Fruit fly (Drosophila melanogaster) whole organism, pupa: ENCODE results near the gene CG8675.

Source experiments
- CG10348 ChIP-seq: fragments of 200-800 bp; sonication (Bioruptor generic); IDR thresholded peaks from 2 replicates; pipeline ENCODE4 v1.3.6; 2022; ENCODE audit warnings: missing biosample characterization, missing genetic modification characterization
- CG12605 ChIP-seq: fragments of 200-800 bp; sonication (Bioruptor generic); IDR thresholded peaks from 2 replicates; pipeline ENCODE4 v1.3.6; 2022; ENCODE audit warnings: missing biosample characterization, missing genetic modification characterization
- CG13204 ChIP-seq: fragments of 200-800 bp; sonication (Bioruptor generic); optimal IDR thresholded peaks from 2 replicates; lab custom pipeline; 2018; ENCODE audit warnings: missing biosample characterization, mild to moderate bottlenecking, missing genetic modification characterization, moderate library complexity
- CG14655 ChIP-seq: fragments of 200-800 bp; sonication (Bioruptor generic); optimal IDR thresholded peaks from 3 replicates; lab custom pipeline; 2017; ENCODE audit warnings: mild to moderate bottlenecking, missing biosample characterization, missing genetic modification reagents, missing genetic modification characterization
- CG15710 ChIP-seq: fragments of 200-800 bp; sonication (Bioruptor generic); optimal IDR thresholded peaks from 2 replicates; lab custom pipeline; 2018; ENCODE audit warnings: missing biosample characterization, mild to moderate bottlenecking, missing genetic modification characterization, moderate library complexity
- CG17806 ChIP-seq: fragments of 200-800 bp; sonication (Bioruptor generic); optimal IDR thresholded peaks from 2 replicates; lab custom pipeline; 2018; ENCODE audit warnings: missing biosample characterization, mild to moderate bottlenecking, missing genetic modification characterization, moderate library complexity
- CG32121 ChIP-seq: fragments of 200-800 bp; sonication (Bioruptor generic); IDR thresholded peaks from 2 replicates; pipeline ENCODE4 v1.3.6; 2022; ENCODE audit warnings: missing biosample characterization, missing genetic modification characterization
- CG34367 ChIP-seq: fragments of 200-800 bp; sonication (Bioruptor generic); optimal IDR thresholded peaks from 2 replicates; lab custom pipeline; 2018; ENCODE audit warnings: missing biosample characterization, mild to moderate bottlenecking, missing genetic modification characterization
- CG4496 ChIP-seq: fragments of 200-800 bp; sonication (Bioruptor generic); IDR thresholded peaks from 3 replicates; pipeline ENCODE4 v1.3.6; 2022; ENCODE audit warnings: missing biosample characterization, missing genetic modification characterization
- CG8159 ChIP-seq: fragments of 200-800 bp; sonication (Bioruptor generic); optimal IDR thresholded peaks from 3 replicates; lab custom pipeline; 2018; ENCODE audit warnings: missing biosample characterization, mild to moderate bottlenecking, missing genetic modification characterization, moderate library complexity
- CG8301 ChIP-seq: fragments of 200-800 bp; sonication (Bioruptor generic); optimal IDR thresholded peaks from 2 replicates; lab custom pipeline; 2018; ENCODE audit warnings: missing biosample characterization, mild to moderate bottlenecking, missing genetic modification characterization
- CG9948 ChIP-seq: fragments of 200-800 bp; sonication (Bioruptor generic); optimal IDR thresholded peaks from 2 replicates; lab custom pipeline; 2018; ENCODE audit warnings: missing biosample characterization, mild to moderate bottlenecking, missing genetic modification characterization, moderate library complexity
- D1 ChIP-seq: fragments of 200-800 bp; sonication (Bioruptor generic); optimal IDR thresholded peaks from 2 replicates; lab custom pipeline; 2018; ENCODE audit warnings: missing biosample characterization, mild to moderate bottlenecking, missing genetic modification characterization, moderate library complexity
- EcR ChIP-seq: fragments of 200-800 bp; sonication (Bioruptor generic); optimal IDR thresholded peaks from 3 replicates; lab custom pipeline; 2019; ENCODE audit warnings: missing biosample characterization, missing genetic modification characterization, mild to moderate bottlenecking, moderate library complexity, missing genetic modification reagents
- Ets98B ChIP-seq: fragments of 200-800 bp; sonication (Bioruptor generic); IDR thresholded peaks from 2 replicates; pipeline ENCODE4 v1.3.6; 2022; ENCODE audit warnings: missing biosample characterization, missing genetic modification characterization
- Pif1A ChIP-seq: fragments of 200-800 bp; sonication (Bioruptor generic); optimal IDR thresholded peaks from 3 replicates; lab custom pipeline; 2016; ENCODE audit warnings: missing biosample characterization, missing genetic modification characterization
- Pif1B ChIP-seq: fragments of 200-800 bp; sonication (Bioruptor generic); optimal IDR thresholded peaks from 3 replicates; lab custom pipeline; 2016; ENCODE audit warnings: missing biosample characterization, missing genetic modification characterization
- Snoo ChIP-seq: fragments of 200-800 bp; sonication (Bioruptor generic); optimal IDR thresholded peaks from 3 replicates; lab custom pipeline; 2017; ENCODE audit warnings: missing biosample characterization, mild to moderate bottlenecking, missing genetic modification characterization, inconsistent platforms
- fd96Ca ChIP-seq: fragments of 200-800 bp; sonication (Bioruptor generic); IDR thresholded peaks from 3 replicates; pipeline ENCODE4 v1.3.6; 2022; ENCODE audit warnings: missing biosample characterization, missing genetic modification characterization
- gl ChIP-seq: fragments of 200-800 bp; sonication (Bioruptor generic); optimal IDR thresholded peaks from 2 replicates; lab custom pipeline; 2018; ENCODE audit warnings: missing biosample characterization, mild to moderate bottlenecking, missing genetic modification characterization
- rn ChIP-seq: fragments of 200-800 bp; sonication (Bioruptor generic); IDR thresholded peaks from 2 replicates; pipeline ENCODE4 v1.3.6; 2022; ENCODE audit warnings: missing biosample characterization, missing genetic modification characterization

The CG8675 gene

DNA sequence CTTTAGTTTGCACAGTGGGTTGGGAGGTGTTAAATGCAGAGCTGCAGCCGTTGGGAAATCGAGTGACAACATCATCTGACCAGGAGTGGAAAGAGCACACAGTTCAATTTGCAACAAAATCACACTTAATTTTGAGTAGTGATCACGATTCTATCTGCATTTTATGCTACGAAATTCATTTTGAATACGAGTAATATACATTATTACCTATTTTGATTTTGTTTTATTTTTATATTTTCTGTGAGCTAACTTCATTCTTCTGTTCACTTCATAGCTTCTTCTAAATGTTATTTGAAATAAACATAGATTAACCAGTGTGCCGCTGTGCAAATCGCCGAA, 22.7 kb downstream of the CG8675 start, which contains the start of gene CG10598:
CG10598 (minus strand) TSS at position 187 of the 339 bp plus-strand sequence.
- TF ChIP-seq Pif1B (GFP tag; lab: Kevin White, UChicago): no peak

DNA sequence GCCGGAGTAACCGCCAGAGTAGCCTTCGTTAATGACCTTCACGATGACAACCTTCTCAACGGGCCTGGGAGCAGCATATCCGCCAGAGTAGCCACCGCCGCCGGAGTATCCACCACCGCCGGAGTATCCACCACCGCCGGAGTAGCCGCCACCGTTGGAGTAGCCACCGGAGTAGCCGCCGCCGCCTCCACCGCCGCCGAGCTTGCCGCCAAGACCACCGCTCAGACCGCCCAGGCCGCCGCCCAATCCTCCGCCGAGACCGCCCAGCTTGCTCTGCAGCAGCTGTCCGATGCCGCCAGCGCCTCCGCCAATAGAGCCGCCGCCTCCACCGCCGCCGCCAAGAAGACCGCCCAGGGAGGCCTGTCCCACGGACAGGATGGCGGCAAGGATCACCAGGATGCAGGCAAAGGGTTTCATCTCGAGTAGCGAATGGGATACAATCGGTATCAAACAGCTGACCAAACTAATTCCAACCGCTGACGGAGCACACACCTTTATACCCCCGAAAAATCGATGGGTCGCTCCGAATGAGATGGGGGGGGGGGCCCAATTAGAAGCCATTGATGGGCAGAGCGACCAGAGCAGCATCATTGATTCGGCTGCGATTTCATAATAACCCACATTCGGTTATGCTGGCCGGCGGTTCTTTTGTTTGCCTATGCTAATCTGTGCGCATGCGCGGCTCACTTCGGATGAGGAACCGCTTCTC, 23.2 kb downstream of the CG8675 start:
- TF ChIP-seq Snoo (tag; lab: Kevin White, UChicago): no peak
- TF ChIP-seq CG13204 (GFP tag; lab: Kevin White, UChicago): no peak
- TF ChIP-seq, all 21 proteins: peak for 0

dm6 chrX:17223715-17224114, 25.6 kb downstream of the CG8675 start, which contains the start of gene CG34327:
TSS of gene CG34327 (minus strand) at chrX:17223815.
- no peak for TF ChIP-seq CG34367
- no peak for TF ChIP-seq fd96Ca (GFP tag; lab: Robert Waterston, UW)
- no peak for TF ChIP-seq CG4496
- no peak for TF ChIP-seq CG10348 (GFP tag; lab: Robert Waterston, UW)
- no peak for TF ChIP-seq CG17806 (tag; lab: Kevin White, UChicago)
- TF ChIP-seq CG9948 (tag; lab: Kevin White, UChicago): no peak
- TF ChIP-seq CG14655: no peak
- no peak for TF ChIP-seq Ets98B
- no peak for TF ChIP-seq D1 (tag; lab: Kevin White, UChicago)
- no peak for TF ChIP-seq Snoo (tag; lab: Kevin White, UChicago)

dm6 chrX:17221142-17221541, 28.2 kb downstream of the CG8675 start, which contains the start of gene CG5172:
TSS of gene CG5172 (plus strand) at chrX:17221442.
- TF ChIP-seq CG34367: no peak
- TF ChIP-seq CG9948 (tag; lab: Kevin White, UChicago): no peak
- TF ChIP-seq CG10348 (GFP tag; lab: Robert Waterston, UW): no peak
- TF ChIP-seq rn (GFP tag; lab: Robert Waterston, UW): no peak
- TF ChIP-seq CG8301 (tag; lab: Kevin White, UChicago): no peak
- no peak for TF ChIP-seq CG17806 (tag; lab: Kevin White, UChicago)
- no peak for TF ChIP-seq EcR
- TF ChIP-seq Pif1A (GFP tag; lab: Kevin White, UChicago): no peak
- TF ChIP-seq CG32121 (GFP tag; lab: Robert Waterston, UW): no peak
- TF ChIP-seq fd96Ca (GFP tag; lab: Robert Waterston, UW): no peak
- no peak for TF ChIP-seq CG13204 (GFP tag; lab: Kevin White, UChicago)
- TF ChIP-seq CG14655: no peak
- no peak for TF ChIP-seq CG8159 (tag; lab: Kevin White, UChicago)
- TF ChIP-seq Snoo (tag; lab: Kevin White, UChicago): no peak
- TF ChIP-seq Pif1B (GFP tag; lab: Kevin White, UChicago): no peak
- no peak for TF ChIP-seq D1 (tag; lab: Kevin White, UChicago)
- TF ChIP-seq CG12605 (GFP tag; lab: Robert Waterston, UW): no peak

- no peak for TF ChIP-seq CG15710
- peak; percentile 59 for TF ChIP-seq CG8159 (tag; lab: Kevin White, UChicago)
- TF ChIP-seq fd96Ca (GFP tag; lab: Robert Waterston, UW): peak; percentile 64; the same call in 2 of the 3 replicates
- TF ChIP-seq Ets98B: peak; percentile 47
- TF ChIP-seq CG12605 (GFP tag; lab: Robert Waterston, UW): 0 out of 2 replicates have a peak, but pooled peaks have one; percentile 11
- TF ChIP-seq rn (GFP tag; lab: Robert Waterston, UW): no peak
- no peak for TF ChIP-seq EcR
- peak; percentile 28 for TF ChIP-seq Pif1B (GFP tag; lab: Kevin White, UChicago)
- TF ChIP-seq CG8301 (tag; lab: Kevin White, UChicago): peak; percentile 27
- peak; percentile 65; the same call in 2 of the 3 replicates for TF ChIP-seq CG4496
- no peak for TF ChIP-seq CG32121 (GFP tag; lab: Robert Waterston, UW)
- no peak for TF ChIP-seq Snoo (tag; lab: Kevin White, UChicago)
- TF ChIP-seq CG17806 (tag; lab: Kevin White, UChicago): no peak
- TF ChIP-seq CG14655: peak; percentile 33
These were observed 30.9 kb downstream of the CG8675 start, which contains the start of gene CG12998 for dm6 chrX:17218232-17218951. TSS of gene CG12998 (plus strand) at chrX:17218667.

DNA sequence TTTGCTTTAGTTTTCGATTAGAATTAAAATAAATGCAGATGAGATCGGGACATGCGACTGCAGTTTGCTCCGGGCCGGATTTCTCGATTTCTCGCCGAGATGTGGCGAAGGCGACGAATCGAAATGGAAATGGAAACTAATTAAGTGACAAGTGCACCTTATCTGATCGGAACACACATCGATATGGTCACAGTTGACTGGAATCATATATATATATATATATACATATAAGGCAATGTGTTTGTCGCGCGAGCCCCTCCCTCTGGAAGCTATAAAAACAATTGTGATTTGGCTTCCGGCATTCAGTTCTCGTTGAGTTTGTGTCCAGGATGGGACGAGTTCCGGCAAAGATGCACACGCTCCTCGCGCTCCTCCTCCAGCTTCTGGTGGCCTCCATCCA, 34.3 kb downstream of the CG8675 start, which contains the start of gene CG5162:
CG5162 (plus strand) TSS at position 301 of the 400 bp plus-strand sequence.
- TF ChIP-seq CG34367 (no peak), CG4496 (no peak), gl (tag; lab: Kevin White, UChicago) (no peak), CG17806 (tag; lab: Kevin White, UChicago) (no peak), CG15710 (no peak), CG10348 (GFP tag; lab: Robert Waterston, UW) (no peak), CG9948 (tag; lab: Kevin White, UChicago) (no peak), Ets98B (no peak), rn (GFP tag; lab: Robert Waterston, UW) (no peak), CG13204 (GFP tag; lab: Kevin White, UChicago) (no peak), CG12605 (GFP tag; lab: Robert Waterston, UW) (no peak), fd96Ca (GFP tag; lab: Robert Waterston, UW) (no peak), Pif1B (GFP tag; lab: Kevin White, UChicago) (no peak), CG8301 (tag; lab: Kevin White, UChicago) (no peak), EcR (no peak), CG8159 (tag; lab: Kevin White, UChicago) (no peak), Snoo (tag; lab: Kevin White, UChicago) (no peak), Pif1A (GFP tag; lab: Kevin White, UChicago) (no peak), CG14655 (no peak)
